Fruit fly (Drosophila melanogaster) whole organism, embryonic: ENCODE data around the gene Polr3E.

ENCODE experiments used
- Adf1 ChIP-seq: fragments of 200-800 bp; sonication (Bioruptor generic); IDR thresholded peaks from 2 replicates; pipeline ENCODE4 v1.3.6; 2022; ENCODE audit warnings: missing biosample characterization, missing genetic modification characterization
- Blimp-1 ChIP-seq: fragments of 200-800 bp; sonication (Bioruptor generic); optimal IDR thresholded peaks from 3 replicates; lab custom pipeline; 2018; ENCODE audit warnings: missing biosample characterization, missing genetic modification characterization, mild to moderate bottlenecking, moderate library complexity, missing genetic modification reagents
- CG10565 ChIP-seq: fragments of 200-800 bp; sonication (Bioruptor generic); optimal IDR thresholded peaks from 3 replicates; lab custom pipeline; 2016; ENCODE audit warnings: missing biosample characterization, mild to moderate bottlenecking, missing genetic modification characterization
- CG11560 ChIP-seq: fragments of 200-800 bp; sonication (Bioruptor generic); IDR thresholded peaks from 3 replicates; pipeline ENCODE4 v1.3.6; 2022; ENCODE audit warnings: missing biosample characterization, missing genetic modification characterization
- CG12391 ChIP-seq: fragments of 200-800 bp; sonication (Bioruptor generic); optimal IDR thresholded peaks from 3 replicates; lab custom pipeline; 2018; ENCODE audit warnings: missing biosample characterization, mild to moderate bottlenecking, missing genetic modification characterization, moderate library complexity
- CG12769 ChIP-seq: fragments of 200-800 bp; sonication (Bioruptor generic); optimal IDR thresholded peaks from 2 replicates; lab custom pipeline; 2019; ENCODE audit warnings: missing biosample characterization, mild to moderate bottlenecking, missing genetic modification characterization, moderate library complexity
- CG13775 ChIP-seq: fragments of 200-800 bp; sonication (Bioruptor generic); optimal IDR thresholded peaks from 3 replicates; lab custom pipeline; 2017; ENCODE audit warnings: missing biosample characterization, mild to moderate bottlenecking, missing genetic modification characterization
- CG14014 ChIP-seq: fragments of 200-800 bp; sonication (Bioruptor generic); IDR thresholded peaks from 2 replicates; pipeline ENCODE4 v1.3.6; 2022; ENCODE audit warnings: missing biosample characterization, missing genetic modification characterization
- CG14441 ChIP-seq: fragments of 200-800 bp; sonication (Bioruptor generic); IDR thresholded peaks from 2 replicates; pipeline ENCODE4 v1.3.6; 2022; ENCODE audit warnings: missing biosample characterization, missing genetic modification characterization
- CG1603 ChIP-seq: fragments of 200-800 bp; sonication (Bioruptor generic); optimal IDR thresholded peaks from 2 replicates; lab custom pipeline; 2019; ENCODE audit warnings: missing biosample characterization, mild to moderate bottlenecking, missing genetic modification characterization, moderate library complexity
- CG1792 ChIP-seq: fragments of 200-800 bp; sonication (Bioruptor generic); optimal IDR thresholded peaks from 2 replicates; lab custom pipeline; 2016; ENCODE audit warnings: missing biosample characterization, missing genetic modification characterization
- CG2199 ChIP-seq: fragments of 200-800 bp; sonication (Bioruptor generic); IDR thresholded peaks from 3 replicates; pipeline ENCODE4 v1.3.6; 2022; ENCODE audit warnings: missing biosample characterization, missing genetic modification characterization
- CG43689 ChIP-seq: fragments of 200-800 bp; sonication (Bioruptor generic); IDR thresholded peaks from 2 replicates; pipeline ENCODE4 v1.3.6; 2022; ENCODE audit warnings: missing biosample characterization, missing genetic modification characterization
- CG4404 ChIP-seq: fragments of 200-800 bp; sonication (Bioruptor generic); IDR thresholded peaks from 2 replicates; pipeline ENCODE4 v1.3.6; 2022; ENCODE audit warnings: missing biosample characterization, missing genetic modification characterization
- CG4730 ChIP-seq: fragments of 200-800 bp; sonication (Bioruptor generic); IDR thresholded peaks from 2 replicates; pipeline ENCODE4 v1.3.6; 2022; ENCODE audit warnings: missing biosample characterization, missing genetic modification characterization
- CG6791 ChIP-seq: fragments of 200-800 bp; sonication (Bioruptor generic); IDR thresholded peaks from 3 replicates; pipeline ENCODE4 v1.3.6; 2022; ENCODE audit warnings: missing biosample characterization, missing genetic modification characterization; ENCODE audit not compliant: partially characterized antibody
- CG7372 ChIP-seq: fragments of 200-800 bp; sonication (Bioruptor generic); IDR thresholded peaks from 2 replicates; pipeline ENCODE4 v1.3.6; 2022; ENCODE audit warnings: missing biosample characterization, missing genetic modification characterization
- CG9727 ChIP-seq: fragments of 200-800 bp; sonication (Bioruptor generic); optimal IDR thresholded peaks from 3 replicates; lab custom pipeline; 2017; ENCODE audit warnings: missing biosample characterization, mild to moderate bottlenecking, missing genetic modification characterization
- CTCF ChIP-seq: fragments of 200-800 bp; sonication (Bioruptor generic); optimal IDR thresholded peaks from 2 replicates; lab custom pipeline; 2017; ENCODE audit warnings: missing biosample characterization, mild to moderate bottlenecking, missing genetic modification characterization, moderate library complexity
- D19A ChIP-seq: fragments of 200-800 bp; optimal IDR thresholded peaks from 3 replicates; lab custom pipeline; 2019; ENCODE audit warnings: missing biosample characterization, mild to moderate bottlenecking, missing genetic modification characterization, moderate library complexity
- Fer1 ChIP-seq: fragments of 200-800 bp; sonication (Bioruptor generic); optimal IDR thresholded peaks from 2 replicates; lab custom pipeline; 2017; ENCODE audit warnings: missing biosample characterization, mild to moderate bottlenecking, missing genetic modification characterization
- Gug ChIP-seq: fragments of 200-800 bp; sonication (Bioruptor generic); IDR thresholded peaks from 4 replicates; pipeline ENCODE4 v1.3.6; 2022; ENCODE audit warnings: missing biosample characterization, missing genetic modification characterization
- HLH54F ChIP-seq: fragments of 200-800 bp; sonication (Bioruptor generic); optimal IDR thresholded peaks from 3 replicates; lab custom pipeline; 2016; ENCODE audit warnings: missing biosample characterization, missing genetic modification characterization
- Lim3 ChIP-seq: fragments of 200-800 bp; sonication (Bioruptor generic); IDR thresholded peaks from 2 replicates; pipeline ENCODE4 v1.3.6; 2022; ENCODE audit warnings: missing biosample characterization, missing genetic modification characterization
- Mrtf ChIP-seq: fragments of 200-800 bp; sonication (Bioruptor generic); IDR thresholded peaks from 3 replicates; pipeline ENCODE4 v1.3.6; 2022; ENCODE audit warnings: missing biosample characterization, missing genetic modification characterization
- Myb ChIP-seq: fragments of 200-800 bp; sonication (Bioruptor generic); optimal IDR thresholded peaks from 2 replicates; lab custom pipeline; 2016; ENCODE audit warnings: missing biosample characterization, missing genetic modification characterization
- Poxn ChIP-seq: fragments of 200-800 bp; sonication (Bioruptor generic); IDR thresholded peaks from 2 replicates; pipeline ENCODE4 v1.3.6; 2022; ENCODE audit warnings: missing biosample characterization, missing genetic modification characterization
- Rfx ChIP-seq: fragments of 200-800 bp; sonication (Bioruptor generic); IDR thresholded peaks from 2 replicates; pipeline ENCODE4 v1.3.6; 2022; ENCODE audit warnings: missing biosample characterization, missing genetic modification characterization
- YL-1 ChIP-seq: fragments of 200-800 bp; sonication (Bioruptor generic); optimal IDR thresholded peaks from 3 replicates; lab custom pipeline; 2017; ENCODE audit warnings: missing biosample characterization, mild to moderate bottlenecking, missing genetic modification characterization
- ap ChIP-seq: fragments of 200-800 bp; sonication (Bioruptor generic); IDR thresholded peaks from 2 replicates; pipeline ENCODE4 v1.3.6; 2022; ENCODE audit warnings: missing biosample characterization, missing genetic modification characterization
- bcd ChIP-seq: fragments of 200-800 bp; sonication (Bioruptor generic); optimal IDR thresholded peaks from 2 replicates; lab custom pipeline; 2017; ENCODE audit warnings: missing biosample characterization, mild to moderate bottlenecking, missing genetic modification characterization
- bsh ChIP-seq, 2 experiments: fragments of 200-800 bp; sonication (Bioruptor generic); optimal IDR thresholded peaks; 2 replicates each; lab custom pipeline; 2017 to 2018; ENCODE audit warnings: mild to moderate bottlenecking in 2 of 2, missing biosample characterization in 2 of 2, missing genetic modification characterization in 2 of 2, moderate library complexity in 1 of 2
- dan ChIP-seq: fragments of 200-800 bp; sonication (Bioruptor generic); IDR thresholded peaks from 2 replicates; pipeline ENCODE4 v1.3.6; 2022; ENCODE audit warnings: missing biosample characterization, missing genetic modification characterization
- dmrt11E ChIP-seq: fragments of 200-800 bp; sonication (Bioruptor generic); optimal IDR thresholded peaks from 3 replicates; lab custom pipeline; 2018; ENCODE audit warnings: missing biosample characterization, mild to moderate bottlenecking, missing genetic modification characterization, moderate library complexity
- gce ChIP-seq: fragments of 200-800 bp; sonication (Bioruptor generic); IDR thresholded peaks from 3 replicates; pipeline ENCODE4 v1.3.6; 2022; ENCODE audit warnings: missing biosample characterization, missing genetic modification characterization
- grau ChIP-seq: fragments of 200-800 bp; optimal IDR thresholded peaks from 3 replicates; lab custom pipeline; 2019; ENCODE audit warnings: missing biosample characterization, mild to moderate bottlenecking, missing genetic modification characterization, moderate library complexity
- gro ChIP-seq: fragments of 200-800 bp; sonication (Bioruptor generic); optimal IDR thresholded peaks from 2 replicates; lab custom pipeline; 2016; ENCODE audit warnings: missing biosample characterization, missing genetic modification characterization
- hth ChIP-seq: fragments of >200 bp; optimal IDR thresholded peaks from 2 replicates; lab custom pipeline; 2017; ENCODE audit warnings: inconsistent platforms
- ken ChIP-seq: fragments of 200-800 bp; sonication (Bioruptor generic); IDR thresholded peaks from 3 replicates; pipeline ENCODE4 v1.3.6; 2022; ENCODE audit warnings: missing biosample characterization, missing genetic modification characterization
- kni ChIP-seq: fragments of 200-800 bp; sonication (Bioruptor generic); optimal IDR thresholded peaks from 3 replicates; lab custom pipeline; 2017; ENCODE audit warnings: mild to moderate bottlenecking, missing biosample characterization, missing genetic modification reagents, missing genetic modification characterization
- mld ChIP-seq: fragments of 200-800 bp; sonication (Bioruptor generic); IDR thresholded peaks from 3 replicates; pipeline ENCODE4 v1.3.6; 2022; ENCODE audit warnings: missing biosample characterization, missing genetic modification characterization; ENCODE audit not compliant: partially characterized antibody
- nerfin-1 ChIP-seq: fragments of 200-800 bp; sonication (Bioruptor generic); optimal IDR thresholded peaks from 3 replicates; lab custom pipeline; 2019; ENCODE audit warnings: missing biosample characterization, mild to moderate bottlenecking, missing genetic modification characterization, moderate library complexity
- odd ChIP-seq: fragments of 200-800 bp; sonication (Bioruptor generic); optimal IDR thresholded peaks from 2 replicates; lab custom pipeline; 2017; ENCODE audit warnings: missing biosample characterization, mild to moderate bottlenecking, missing genetic modification characterization
- rib ChIP-seq: fragments of 200-800 bp; sonication (Bioruptor generic); IDR thresholded peaks from 2 replicates; pipeline ENCODE4 v1.3.6; 2022; ENCODE audit warnings: missing biosample characterization, missing genetic modification characterization
- sc ChIP-seq, 3 experiments: fragments of >200 bp in 2 of 3; fragments of 200-800 bp in 1 of 3; sonication (Bioruptor generic) in 1 of 3; optimal IDR thresholded peaks; 2 replicates in 2 of 3; 3 replicates in 1 of 3; lab custom pipeline; 2017; ENCODE audit warnings: mild to moderate bottlenecking in 1 of 3, missing biosample characterization in 1 of 3, missing genetic modification characterization in 1 of 3, missing genetic modification reagents in 1 of 3
- slou ChIP-seq: fragments of 200-800 bp; sonication (Bioruptor generic); optimal IDR thresholded peaks from 3 replicates; lab custom pipeline; 2016; ENCODE audit warnings: missing biosample characterization, missing genetic modification characterization
- slp2 ChIP-seq: fragments of 200-800 bp; sonication (Bioruptor generic); optimal IDR thresholded peaks from 2 replicates; lab custom pipeline; 2016; ENCODE audit warnings: missing biosample characterization, missing genetic modification characterization
- sqz ChIP-seq: fragments of 200-800 bp; sonication (Bioruptor generic); optimal IDR thresholded peaks from 3 replicates; lab custom pipeline; 2018; ENCODE audit warnings: missing biosample characterization, mild to moderate bottlenecking, missing genetic modification characterization
- tna ChIP-seq: fragments of 200-800 bp; sonication (Bioruptor generic); IDR thresholded peaks from 2 replicates; pipeline ENCODE4 v1.3.6; 2022; ENCODE audit warnings: missing biosample characterization, missing genetic modification characterization; ENCODE audit not compliant: partially characterized antibody
- trh ChIP-seq: fragments of 200-800 bp; sonication (Bioruptor generic); optimal IDR thresholded peaks from 2 replicates; lab custom pipeline; 2016; ENCODE audit warnings: missing biosample characterization, missing genetic modification characterization

The Polr3E gene

dm6 chr3L:21026025-21026916 lies 5.4 kb upstream of the Polr3E start (continued):
- TF ChIP-seq CG12769, result no peak
- no peak for TF ChIP-seq Gug
- TF ChIP-seq mld (GFP tag; lab: Robert Waterston, UW), result no peak
- no peak for TF ChIP-seq Poxn (GFP tag; lab: Robert Waterston, UW)
- peak; percentile 39; the same call in 1 of the 2 replicates for TF ChIP-seq tna (GFP tag; lab: Robert Waterston, UW)
- no peak for TF ChIP-seq odd
- no peak for TF ChIP-seq CG9727 (GFP tag; lab: Kevin White, UChicago)
- no peak for TF ChIP-seq slp2 (GFP tag; lab: Kevin White, UChicago)
- TF ChIP-seq Rfx, result peak; percentile 62
- no peak for TF ChIP-seq Mrtf (GFP tag; lab: Robert Waterston, UW)
- TF ChIP-seq CG12391, result no peak
- 0 out of 3 replicates have a peak, but pooled peaks have one; percentile 44 for TF ChIP-seq gce
- TF ChIP-seq CG10565, result no peak
- TF ChIP-seq gro (GFP tag; lab: Kevin White, UChicago), result no peak
- peak; percentile 37 for TF ChIP-seq kni (GFP tag; lab: Kevin White, UChicago)
- TF ChIP-seq CG14441 (GFP tag; lab: Robert Waterston, UW), result no peak; the same call in 1 of the 2 replicates
- TF ChIP-seq Fer1 (GFP tag; lab: Kevin White, UChicago), result no peak
- peak; percentile 72 for TF ChIP-seq D19A
- no peak for TF ChIP-seq hth
- TF ChIP-seq sqz (GFP tag; lab: Kevin White, UChicago), result peak; percentile 18
- TF ChIP-seq CG4404, result no peak
- 0 out of 2 replicates have a peak, but pooled peaks have one; percentile 43 for TF ChIP-seq rib (GFP tag; lab: Robert Waterston, UW)
- no peak for TF ChIP-seq dan
- TF ChIP-seq CG7372 (GFP tag; lab: Robert Waterston, UW), result no peak
- no peak for TF ChIP-seq bsh (GFP tag; optimal IDR thresholded peaks at IDR 0.05; lab: Kevin White, UChicago)
- TF ChIP-seq dmrt11E (tag; lab: Kevin White, UChicago), result no peak
- peak; percentile 68 for TF ChIP-seq Adf1
- TF ChIP-seq CG6791 (GFP tag; lab: Robert Waterston, UW), result peak; percentile 63; the same call in 1 of the 3 replicates
- peak; percentile 57 for TF ChIP-seq nerfin-1
- TF ChIP-seq slou (GFP tag; lab: Kevin White, UChicago), result no peak
- TF ChIP-seq CG1792 (GFP tag; lab: Kevin White, UChicago), result no peak
- TF ChIP-seq HLH54F (GFP tag; lab: Kevin White, UChicago), result no peak
- no peak for TF ChIP-seq CG43689
- no peak for TF ChIP-seq CG11560
- TF ChIP-seq YL-1, result no peak
- no peak for TF ChIP-seq CTCF (GFP tag; lab: Kevin White, UChicago)
- TF ChIP-seq grau (tag; lab: Kevin White, UChicago), result peak; percentile 20
- no peak for TF ChIP-seq CG1603 (tag; lab: Kevin White, UChicago)
- TF ChIP-seq ap, result no peak
- TF ChIP-seq CG14014 (GFP tag; lab: Robert Waterston, UW), result no peak
- TF ChIP-seq CG13775 (GFP tag; lab: Kevin White, UChicago), result no peak
- no peak for TF ChIP-seq bcd (GFP tag; lab: Kevin White, UChicago)
- TF ChIP-seq trh (GFP tag; lab: Kevin White, UChicago), result no peak
- no peak for TF ChIP-seq Lim3 (GFP tag; lab: Robert Waterston, UW)
- no peak for TF ChIP-seq Blimp-1
- no peak for TF ChIP-seq CG4730
- no peak for TF ChIP-seq Myb (GFP tag; lab: Kevin White, UChicago)
- TF ChIP-seq CG2199 (GFP tag; lab: Robert Waterston, UW), result no peak
- no peak for TF ChIP-seq sc (optimal IDR thresholded peaks at IDR 0.05; lab: Kevin White, UChicago)
- no peak for TF ChIP-seq sc (GFP tag; optimal IDR thresholded peaks at IDR 0.05; lab: Kevin White, UChicago)
- TF ChIP-seq ken (GFP tag; lab: Robert Waterston, UW), result no peak
